Fruit fly (Drosophila melanogaster): ENCODE measurements around the gene Idgf1.

Idgf1 gene

dm6 chr2L:16492617-16493203 lies 47.6 kb downstream of the Idgf1 start (continued):
- peak; percentile 81 for TF ChIP-seq phol (tag; optimal IDR thresholded peaks at IDR 0.05)
- peak; percentile 85 to 92 for TF ChIP-seq bsh (GFP tag; optimal IDR thresholded peaks at IDR 0.05)
- no peak for TF ChIP-seq Dll (GFP tag; IDR thresholded peaks at IDR 0.05; ENCODE audit: partially characterized antibody)
- TF ChIP-seq crc (GFP tag; optimal IDR thresholded peaks at IDR 0.05): no peak
- no peak for TF ChIP-seq Hmx (GFP tag; optimal IDR thresholded peaks at IDR 0.05)
- TF ChIP-seq tup (GFP tag; optimal IDR thresholded peaks at IDR 0.05): peak; percentile 49
- TF ChIP-seq TFAM (GFP tag; optimal IDR thresholded peaks at IDR 0.05): peak; percentile 48
- peak; percentile 46; the same call in 1 of the 2 replicates for TF ChIP-seq CG11085 (GFP tag; IDR thresholded peaks at IDR 0.05)
- TF ChIP-seq CG31441 (GFP tag; IDR thresholded peaks at IDR 0.05): peak; percentile 79
- TF ChIP-seq zfh2 (GFP tag; optimal IDR thresholded peaks at IDR 0.05): peak; percentile 47
- TF ChIP-seq C15 (GFP tag; IDR thresholded peaks at IDR 0.05): no peak
- peak; percentile 76 for TF ChIP-seq E2f1 (GFP tag; IDR thresholded peaks at IDR 0.05)
- TF ChIP-seq Ets65A (GFP tag): peak; percentile 91
- peak; percentile 32 for TF ChIP-seq repo (GFP tag; optimal IDR thresholded peaks at IDR 0.05)
- peak; percentile 62 for TF ChIP-seq scrt (GFP tag; optimal IDR thresholded peaks at IDR 0.05)
- peak; percentile 63 for TF ChIP-seq Meics (GFP tag; optimal IDR thresholded peaks at IDR 0.05)
- no peak for TF ChIP-seq tna (GFP tag; IDR thresholded peaks at IDR 0.05; ENCODE audit: partially characterized antibody)
- TF ChIP-seq CG12155 (GFP tag; optimal IDR thresholded peaks at IDR 0.05): peak; percentile 66
- peak; percentile 87 for TF ChIP-seq CG8924 (tag; optimal IDR thresholded peaks at IDR 0.05)
- no peak for TF ChIP-seq pfk (GFP tag; optimal IDR thresholded peaks at IDR 0.05)
- TF ChIP-seq Mad (GFP tag; optimal IDR thresholded peaks at IDR 0.05): peak; percentile 63
- TF ChIP-seq CG4404 (GFP tag; IDR thresholded peaks at IDR 0.05): peak; percentile 70
- TF ChIP-seq CG4617 (GFP tag; optimal IDR thresholded peaks at IDR 0.05; ENCODE audit: borderline replicate concordance): no peak
- peak; percentile 84 for TF ChIP-seq CG6654 (GFP tag; optimal IDR thresholded peaks at IDR 0.05)
- peak; percentile 70 for TF ChIP-seq Nf-YC (tag; optimal IDR thresholded peaks at IDR 0.05)
- TF ChIP-seq peb (GFP tag; IDR thresholded peaks at IDR 0.05): peak; percentile 65
- TF ChIP-seq CG3995 (GFP tag; optimal IDR thresholded peaks at IDR 0.05): no peak
- peak; percentile 73 to 94 for TF ChIP-seq Pdp1 (GFP tag; optimal IDR thresholded peaks at IDR 0.05)
- TF ChIP-seq gt (GFP tag; IDR thresholded peaks at IDR 0.05): no peak
- peak; percentile 10 for TF ChIP-seq en (GFP tag; optimal IDR thresholded peaks at IDR 0.05)
- TF ChIP-seq Hsf (GFP tag; optimal IDR thresholded peaks at IDR 0.05): peak; percentile 76
- peak; percentile 70 for TF ChIP-seq salm (tag; optimal IDR thresholded peaks at IDR 0.05)
- TF ChIP-seq ab (GFP tag; optimal IDR thresholded peaks at IDR 0.05): no peak
- no peak for TF ChIP-seq CG3726 (GFP tag; IDR thresholded peaks at IDR 0.05)
- TF ChIP-seq ind (GFP tag; optimal IDR thresholded peaks at IDR 0.05): peak; percentile 70
- peak; percentile 77 for TF ChIP-seq lilli (GFP tag; optimal IDR thresholded peaks at IDR 0.05)
- TF ChIP-seq sisA (GFP tag; IDR thresholded peaks at IDR 0.05): peak; percentile 61
- TF ChIP-seq CG18476 (GFP tag; optimal IDR thresholded peaks at IDR 0.05): peak; percentile 63
- peak; percentile 74 for TF ChIP-seq NC2β (GFP tag; optimal IDR thresholded peaks at IDR 0.05)
- TF ChIP-seq CG16863 (GFP tag; optimal IDR thresholded peaks at IDR 0.05): peak; percentile 66
- TF ChIP-seq Gug (GFP tag; IDR thresholded peaks at IDR 0.05): peak; percentile 66
- TF ChIP-seq sc (optimal IDR thresholded peaks at IDR 0.05): no peak
- TF ChIP-seq sc (GFP tag; optimal IDR thresholded peaks at IDR 0.05): peak; percentile 51
- TF ChIP-seq jigr1 (GFP tag; IDR thresholded peaks at IDR 0.05): no peak
- 0 out of 2 replicates have a peak, but pooled peaks have one; percentile 48 for TF ChIP-seq Oaz (GFP tag; IDR thresholded peaks at IDR 0.05)
- peak; percentile 65 for TF ChIP-seq Hand (GFP tag; optimal IDR thresholded peaks at IDR 0.05)
- TF ChIP-seq corto (GFP tag; optimal IDR thresholded peaks at IDR 0.05): peak; percentile 75
- TF ChIP-seq CG10431 (GFP tag; optimal IDR thresholded peaks at IDR 0.05): peak; percentile 41
- TF ChIP-seq fd102C (GFP tag; optimal IDR thresholded peaks at IDR 0.05): peak; percentile 8
- no peak for TF ChIP-seq disco-r (GFP tag; optimal IDR thresholded peaks at IDR 0.05)
- TF ChIP-seq CG12942 (GFP tag; optimal IDR thresholded peaks at IDR 0.05): peak; percentile 57
